Fruit fly (Drosophila melanogaster) Kc167 (cell line): Measurements from ENCODE around the gene bdwf.
A peak's percentile ranks its signal among the peaks of the same experiment; 100 is the strongest.

Experiments
- Myc ChIP-seq: fragments of >200 bp; optimal IDR thresholded peaks from 2 replicates; lab custom pipeline; 2017; ENCODE audit warnings: missing external identifiers
- Sin3A ChIP-seq: fragments of >200 bp; optimal IDR thresholded peaks from 2 replicates; lab custom pipeline; 2018; ENCODE audit warnings: missing external identifiers
- h ChIP-seq: fragments of >200 bp; optimal IDR thresholded peaks from 3 replicates; lab custom pipeline; 2018; ENCODE audit warnings: missing external identifiers
- insv ChIP-seq: fragments of >200 bp; optimal IDR thresholded peaks from 3 replicates; lab custom pipeline; 2018; ENCODE audit warnings: missing external identifiers
- psq ChIP-seq: fragments of >200 bp; optimal IDR thresholded peaks from 2 replicates; lab custom pipeline; 2017; ENCODE audit warnings: missing external identifiers
- ttk ChIP-seq: sonication (Bioruptor generic); optimal IDR thresholded peaks from 2 replicates; lab custom pipeline; 2017; ENCODE audit warnings: missing external identifiers

Gene bdwf

dm6 chr3R:17042838-17043569, at the start of gene bdwf, which contains the start of gene Patr-1:
Gene bdwf (minus strand): TSS chr3R:17043136.
Gene Patr-1 (plus strand): TSS chr3R:17043564.
- TF ChIP-seq Myc (lab: Kevin White, UChicago) (no peak), psq (lab: Kevin White, UChicago) (no peak)

DNA sequence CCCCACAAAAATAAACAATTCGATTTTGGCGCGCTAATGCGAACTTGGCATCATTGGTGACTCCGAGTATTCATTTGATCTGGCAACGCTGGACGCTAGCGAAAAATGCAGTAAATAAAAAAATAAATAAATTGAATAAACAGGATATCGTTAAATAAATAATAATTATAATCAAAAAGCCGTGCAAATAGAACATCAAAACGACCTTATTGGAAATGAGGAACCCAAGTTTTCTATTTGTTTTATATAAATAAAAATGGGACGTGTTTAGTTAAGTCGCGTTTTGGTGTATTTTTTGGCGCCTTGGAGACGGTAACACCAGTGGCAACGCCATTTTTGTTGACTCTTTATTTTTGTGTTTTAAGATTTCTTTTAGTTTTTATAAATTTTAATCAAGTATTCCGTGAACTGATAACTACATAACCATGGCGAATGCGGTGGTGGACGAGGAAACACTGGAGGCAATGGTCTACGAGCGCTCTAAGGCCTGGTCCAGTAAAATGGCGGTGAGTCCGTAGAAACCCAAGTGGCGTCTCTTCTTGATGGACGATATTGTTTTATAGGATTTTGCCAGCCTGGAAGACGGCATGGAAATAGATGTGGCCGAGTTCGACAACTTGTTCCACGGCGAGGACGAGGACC, 45.2 kb upstream of the bdwf start, which contains the start of gene cal1:
Gene cal1 (plus strand): TSS at position 304 of the 642 bp plus-strand sequence.
- TF ChIP-seq ttk (lab: Kevin White, UChicago) = no peak

DNA sequence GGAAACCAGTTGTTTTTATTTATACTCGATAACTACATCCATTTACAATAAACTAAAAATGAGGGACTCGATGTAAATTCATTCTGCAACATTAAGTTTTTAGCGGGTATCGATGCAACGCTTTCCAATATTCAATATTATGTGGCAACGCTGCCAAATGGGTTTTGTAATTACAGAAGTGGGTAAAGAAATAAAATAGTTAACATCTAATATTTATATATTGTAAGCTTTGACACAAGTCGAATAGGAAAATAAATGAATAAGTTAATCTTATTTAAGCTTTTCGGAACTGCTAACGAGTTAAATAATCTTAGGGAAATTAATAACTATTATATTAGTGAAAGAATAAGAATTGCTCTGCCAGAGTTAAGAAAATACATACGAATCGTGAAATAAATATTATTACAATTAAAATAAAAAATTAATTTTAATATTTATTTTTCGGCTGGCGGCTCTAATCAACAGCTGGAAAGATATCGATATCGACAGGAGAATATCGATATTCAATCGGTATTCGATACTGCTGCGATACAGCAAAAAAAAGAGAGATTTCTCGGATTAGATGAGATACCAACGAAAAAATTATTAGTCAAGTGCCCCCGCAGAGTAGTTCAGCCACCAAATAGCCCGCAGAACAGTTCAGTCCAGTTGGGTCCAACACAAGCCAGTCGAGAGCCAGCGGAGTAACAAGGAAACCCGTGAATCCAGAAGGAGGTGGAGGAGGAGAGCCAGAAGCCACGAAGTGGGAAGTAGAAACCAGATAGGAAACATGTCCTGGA, 42.3 kb upstream of the bdwf start, which contains the start of gene GckIII:
Gene GckIII (plus strand): TSS at position 485 of the 779 bp plus-strand sequence.
- TF ChIP-seq insv (no peak), ttk (lab: Kevin White, UChicago) (no peak), psq (lab: Kevin White, UChicago) (no peak), Sin3A (no peak), Myc (lab: Kevin White, UChicago) (no peak), h (lab: Kevin White, UChicago) (no peak)

DNA sequence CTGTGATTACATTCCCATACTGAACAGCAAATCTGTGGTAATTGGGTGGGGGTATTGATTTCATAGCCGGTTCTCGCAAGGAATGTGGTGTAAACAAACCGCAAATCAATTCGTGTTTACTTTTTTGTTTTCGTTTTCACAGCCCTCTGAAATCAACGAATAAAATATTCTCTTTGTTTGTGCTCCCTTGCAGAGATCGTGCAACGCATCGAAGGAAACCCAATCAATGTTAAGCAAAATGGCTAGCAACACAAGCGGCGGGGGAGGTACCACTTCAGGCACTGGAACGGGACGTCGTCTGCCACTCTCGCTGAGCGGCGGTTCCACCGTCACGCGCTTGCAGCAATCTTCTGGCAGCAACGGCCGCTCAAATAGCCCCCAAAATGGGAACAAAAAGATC, 39.5 kb upstream of the bdwf start:
- TF ChIP-seq ttk (lab: Kevin White, UChicago) (no peak), psq (lab: Kevin White, UChicago) (no peak), Myc (lab: Kevin White, UChicago) (no peak), Sin3A (no peak), insv (no peak), h (lab: Kevin White, UChicago) (no peak)

DNA sequence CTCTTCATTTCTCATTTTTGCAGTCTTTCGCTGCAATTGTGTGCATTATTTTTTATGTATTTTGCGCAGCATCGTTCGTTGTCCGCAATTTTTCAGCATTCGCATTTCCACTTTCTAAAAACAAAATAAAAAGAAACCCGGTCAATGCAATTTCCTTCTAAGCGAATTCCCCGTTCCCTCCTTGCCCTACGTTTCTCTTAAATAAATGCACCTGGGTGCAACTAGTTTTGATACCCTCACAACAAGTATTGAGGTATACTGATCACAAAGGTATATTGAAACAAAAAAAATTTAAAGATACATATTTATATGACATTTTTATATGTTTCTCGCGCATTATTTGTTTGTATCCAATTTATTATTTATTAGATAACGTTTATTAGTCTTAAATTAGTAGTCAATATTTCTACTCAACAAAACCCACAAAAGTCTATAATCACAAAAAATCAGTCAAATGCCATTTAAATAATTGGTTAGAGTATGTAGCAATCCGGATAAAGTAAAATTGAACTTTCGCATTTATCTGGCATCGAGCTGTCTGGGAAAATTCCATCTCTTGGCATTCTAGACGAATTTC, 38.5 kb upstream of the bdwf start:
- TF ChIP-seq insv (no peak), psq (lab: Kevin White, UChicago) (no peak), h (lab: Kevin White, UChicago) (no peak), ttk (lab: Kevin White, UChicago) (no peak), Sin3A (no peak), Myc (lab: Kevin White, UChicago) (no peak)

- TF ChIP-seq h (lab: Kevin White, UChicago) = peak; percentile 21
- no peak for TF ChIP-seq insv
These were observed 37.9 kb upstream of the bdwf start for dm6 chr3R:17080666-17081358.

DNA sequence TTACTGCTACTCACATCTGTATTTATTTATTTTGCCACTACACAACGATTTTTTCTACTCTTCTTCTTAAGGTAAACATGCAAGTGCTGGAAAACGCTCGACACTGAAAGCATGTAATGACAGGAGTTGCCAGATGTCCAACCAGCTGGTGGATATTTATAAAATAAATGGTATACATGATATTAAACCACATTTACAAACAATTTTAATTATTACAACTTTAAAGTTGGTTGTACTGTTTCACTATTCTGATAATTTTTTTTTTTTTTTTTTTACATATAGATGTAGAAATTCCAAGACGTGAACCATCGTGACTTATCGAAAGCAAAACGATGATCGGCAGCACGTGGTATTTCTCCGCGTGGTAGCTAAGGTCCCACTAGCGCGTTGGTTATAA, 36.9 kb upstream of the bdwf start, which contains the start of the genes Keap1 and kuk:
Gene Keap1 (minus strand): TSS at position 87 of the 397 bp plus-strand sequence.
Gene kuk (plus strand): TSS at position 386 of the 397 bp plus-strand sequence.
- TF ChIP-seq insv (no peak), ttk (lab: Kevin White, UChicago) (no peak), Myc (lab: Kevin White, UChicago) (no peak), Sin3A (no peak), h (lab: Kevin White, UChicago) (no peak), psq (lab: Kevin White, UChicago) (no peak)

DNA sequence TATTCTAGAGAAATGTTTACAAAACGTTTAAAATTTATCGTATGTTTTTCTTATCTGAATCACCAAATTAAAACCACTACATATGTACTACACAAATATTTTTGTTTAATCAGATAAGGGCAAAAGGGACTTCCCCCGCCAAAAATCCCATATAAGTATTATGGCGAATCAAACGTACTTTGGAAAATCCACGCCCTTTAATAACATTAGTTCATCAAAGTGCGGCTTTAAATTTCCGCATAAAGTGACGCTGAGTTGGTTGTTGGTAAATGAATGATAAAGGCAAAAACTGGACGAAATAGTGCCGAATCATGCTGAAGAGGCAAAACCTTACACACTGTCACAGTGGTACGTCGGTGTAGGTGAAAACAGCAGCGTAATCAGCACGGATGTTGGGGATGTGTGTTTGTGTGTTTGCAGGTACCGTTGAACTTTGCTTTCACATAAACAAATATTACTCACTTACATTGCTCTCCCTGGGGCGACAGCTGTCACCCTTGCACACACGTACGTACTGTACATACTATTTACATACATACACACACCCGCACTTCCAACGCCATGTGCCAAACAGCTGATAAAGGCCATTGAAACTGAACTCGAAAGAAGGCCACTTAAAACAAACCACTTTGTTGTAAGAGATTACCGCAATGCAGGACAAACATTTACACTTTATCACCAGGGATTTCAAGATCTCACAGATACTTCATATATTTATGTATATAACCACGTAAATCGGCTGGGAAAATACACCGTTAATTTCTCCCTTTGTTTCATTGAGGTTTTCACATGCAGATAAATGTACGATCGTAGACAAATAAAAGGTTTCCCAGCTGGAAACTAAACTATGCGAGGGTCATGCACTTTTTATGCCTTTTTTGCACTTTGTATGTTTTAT, 36.3 kb upstream of the bdwf start:
- no peak for TF ChIP-seq Myc (lab: Kevin White, UChicago)

- TF ChIP-seq Sin3A (no peak), h (lab: Kevin White, UChicago) (peak; percentile 44), insv (peak; percentile 41), ttk (lab: Kevin White, UChicago) (no peak), psq (lab: Kevin White, UChicago) (no peak), Myc (lab: Kevin White, UChicago) (no peak)
These were observed 35.1 kb upstream of the bdwf start for dm6 chr3R:17077968-17078417.

DNA sequence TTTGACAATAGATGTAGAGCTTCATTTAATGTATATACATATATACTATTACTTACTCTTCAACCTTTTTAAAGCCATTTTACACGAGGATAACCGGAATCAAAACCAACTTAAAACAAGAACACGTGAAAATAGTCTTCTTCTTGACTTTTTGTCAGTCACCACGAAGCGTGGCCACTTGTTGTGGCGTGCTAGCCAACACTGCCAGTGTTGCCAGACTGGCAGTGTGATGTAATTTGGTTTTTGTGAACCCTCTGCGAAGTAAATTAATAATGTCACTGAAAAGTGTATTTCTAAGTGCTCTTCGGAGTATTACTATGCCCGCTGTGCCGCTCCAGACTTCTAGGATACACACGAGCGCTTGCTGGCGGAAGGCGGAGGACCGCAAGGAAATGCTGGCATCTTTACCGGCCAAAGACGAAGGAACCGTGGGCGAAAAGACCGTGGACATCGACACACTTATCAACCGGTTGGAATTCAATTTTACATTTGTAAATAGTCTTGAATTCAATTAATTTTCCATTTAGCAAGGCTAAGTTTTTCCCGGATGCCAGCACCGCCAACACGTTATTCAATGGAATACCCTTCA, 29.7 kb upstream of the bdwf start, which contains the start of the genes Ns1 and mRpS11:
Gene Ns1 (minus strand): TSS at position 150 of the 589 bp plus-strand sequence.
Gene mRpS11 (plus strand): TSS at position 207 of the 589 bp plus-strand sequence.
- no peak for TF ChIP-seq h (lab: Kevin White, UChicago)
- TF ChIP-seq psq (lab: Kevin White, UChicago) = no peak
- TF ChIP-seq ttk (lab: Kevin White, UChicago) = no peak
- no peak for TF ChIP-seq insv
- no peak for TF ChIP-seq Myc (lab: Kevin White, UChicago)
